Worm (Caenorhabditis elegans): ENCODE data around the gene rgl-1.
A peak's percentile ranks its signal among the peaks of the same experiment; 100 is the strongest.

rgl-1 gene

ce11 chrX:3250481-3251091 lies 30.4 kb upstream of the rgl-1 start, which contains the start of gene pqn-37:
TSS of gene pqn-37 (minus strand) at chrX:3250531.
- TF ChIP-seq jun-1 (tag; optimal IDR thresholded peaks at IDR 0.05) (no peak), nhr-11 (tag; optimal IDR thresholded peaks at IDR 0.05) (no peak), lin-15B (tag; optimal IDR thresholded peaks at IDR 0.05) (no peak), alr-1 (tag; optimal IDR thresholded peaks at IDR 0.05; ENCODE audit: borderline replicate concordance) (no peak), mab-9 (GFP tag; IDR thresholded peaks at IDR 0.05) (no peak), ama-1 (optimal IDR thresholded peaks at IDR 0.05) (no peak), tbx-2 (tag; optimal IDR thresholded peaks at IDR 0.05) (no peak), hpl-2 (GFP tag; optimal IDR thresholded peaks at IDR 0.05) (no peak), aha-1 (tag; optimal IDR thresholded peaks at IDR 0.05) (no peak), F16B12.6 (tag; optimal IDR thresholded peaks at IDR 0.05) (no peak), fkh-10 (GFP tag; optimal IDR thresholded peaks at IDR 0.05) (no peak), zag-1 (tag; optimal IDR thresholded peaks at IDR 0.05) (no peak), pqm-1 (tag; optimal IDR thresholded peaks at IDR 0.05) (no peak), blmp-1 (tag; optimal IDR thresholded peaks at IDR 0.05) (no peak), unc-30 (tag; optimal IDR thresholded peaks at IDR 0.05) (no peak), xbp-1 (tag; optimal IDR thresholded peaks at IDR 0.05) (no peak), nhr-85 (tag) (peak; percentile 55), irx-1 (tag; optimal IDR thresholded peaks at IDR 0.05) (no peak), lin-14 (GFP tag; optimal IDR thresholded peaks at IDR 0.05) (peak; percentile 17), sup-37 (GFP tag; optimal IDR thresholded peaks at IDR 0.05) (no peak), nhr-71 (tag; optimal IDR thresholded peaks at IDR 0.05) (peak; percentile 42), C16A3.4 (tag; optimal IDR thresholded peaks at IDR 0.05) (no peak), lin-13 (GFP tag; optimal IDR thresholded peaks at IDR 0.05) (no peak)

- TF ChIP-seq zag-1 (tag; optimal IDR thresholded peaks at IDR 0.05) (no peak), alr-1 (tag; optimal IDR thresholded peaks at IDR 0.05; ENCODE audit: borderline replicate concordance) (no peak), isw-1 (GFP tag; IDR thresholded peaks at IDR 0.05) (no peak), xbp-1 (tag; optimal IDR thresholded peaks at IDR 0.05) (no peak), lir-3 (tag; optimal IDR thresholded peaks at IDR 0.05; ENCODE audit: poor library complexity) (no peak), lin-13 (GFP tag; optimal IDR thresholded peaks at IDR 0.05) (no peak), aha-1 (tag; optimal IDR thresholded peaks at IDR 0.05) (no peak), egl-13 (tag; optimal IDR thresholded peaks at IDR 0.05) (no peak), fkh-8 (tag; optimal IDR thresholded peaks at IDR 0.05) (no peak), efl-3 (GFP tag; optimal IDR thresholded peaks at IDR 0.05) (no peak), lin-15B (tag; optimal IDR thresholded peaks at IDR 0.05) (no peak), ztf-4 (tag; optimal IDR thresholded peaks at IDR 0.05) (no peak), tbx-2 (tag; optimal IDR thresholded peaks at IDR 0.05) (no peak), sox-4 (tag; optimal IDR thresholded peaks at IDR 0.05) (no peak)
These were observed 27.6 kb upstream of the rgl-1 start for ce11 chrX:3247768-3248167.

- TF ChIP-seq ceh-82 (tag; optimal IDR thresholded peaks at IDR 0.05) (peak in 1 of 3 experiments; percentile 31), nhr-90 (tag; optimal IDR thresholded peaks at IDR 0.05; ENCODE audit: poor library complexity) (peak; percentile 23), nhr-85 (tag) (peak; percentile 59), fkh-8 (tag; optimal IDR thresholded peaks at IDR 0.05) (peak; percentile 27), nhr-47 (tag; optimal IDR thresholded peaks at IDR 0.05) (peak; percentile 60), elt-3 (tag; optimal IDR thresholded peaks at IDR 0.05) (peak in 2 of 6 experiments; percentile 32 to 59), jun-1 (tag; optimal IDR thresholded peaks at IDR 0.05) (peak; percentile 41), efl-1 (optimal IDR thresholded peaks at IDR 0.05) (peak in 1 of 2 experiments; percentile 36), efl-1 (GFP tag; optimal IDR thresholded peaks at IDR 0.05 in 1 of 2) (peak in 1 of 2 experiments; percentile 10), unc-130 (tag; optimal IDR thresholded peaks at IDR 0.05) (peak; percentile 66), ztf-4 (tag; optimal IDR thresholded peaks at IDR 0.05) (peak; percentile 40), rnt-1 (tag; optimal IDR thresholded peaks at IDR 0.05) (peak; percentile 70), dsc-1 (tag; optimal IDR thresholded peaks at IDR 0.05) (peak; percentile 61), pag-3 (tag; optimal IDR thresholded peaks at IDR 0.05; ENCODE audit: borderline replicate concordance, insufficient read depth) (no peak), xbp-1 (tag; optimal IDR thresholded peaks at IDR 0.05) (peak; percentile 35), nhr-12 (tag; optimal IDR thresholded peaks at IDR 0.05) (no peak), blmp-1 (tag; optimal IDR thresholded peaks at IDR 0.05) (no peak), F16B12.6 (tag; optimal IDR thresholded peaks at IDR 0.05) (peak; percentile 15), nhr-19 (GFP tag; conservative IDR thresholded peaks at IDR 0.05) (peak; percentile 66), pax-3 (tag; optimal IDR thresholded peaks at IDR 0.05) (no peak), nhr-77 (tag; optimal IDR thresholded peaks at IDR 0.05) (no peak), skn-1 (tag; optimal IDR thresholded peaks at IDR 0.05) (peak; percentile 43), lin-35 (GFP tag; optimal IDR thresholded peaks at IDR 0.05) (peak; percentile 43 to 82), mep-1 (tag; optimal IDR thresholded peaks at IDR 0.05) (no peak), dpl-1 (GFP tag; optimal IDR thresholded peaks at IDR 0.05) (peak in 2 of 3 experiments; percentile 61 to 71), nhr-20 (tag; optimal IDR thresholded peaks at IDR 0.05) (peak; percentile 83)
These were observed 25.6 kb upstream of the rgl-1 start, which contains the start of gene F40F4.7 for ce11 chrX:3245812-3246211. TSS of gene F40F4.7 (minus strand) at chrX:3245933.
